Worm (Caenorhabditis elegans): ENCODE measurements around the gene cdd-1.

DNA sequence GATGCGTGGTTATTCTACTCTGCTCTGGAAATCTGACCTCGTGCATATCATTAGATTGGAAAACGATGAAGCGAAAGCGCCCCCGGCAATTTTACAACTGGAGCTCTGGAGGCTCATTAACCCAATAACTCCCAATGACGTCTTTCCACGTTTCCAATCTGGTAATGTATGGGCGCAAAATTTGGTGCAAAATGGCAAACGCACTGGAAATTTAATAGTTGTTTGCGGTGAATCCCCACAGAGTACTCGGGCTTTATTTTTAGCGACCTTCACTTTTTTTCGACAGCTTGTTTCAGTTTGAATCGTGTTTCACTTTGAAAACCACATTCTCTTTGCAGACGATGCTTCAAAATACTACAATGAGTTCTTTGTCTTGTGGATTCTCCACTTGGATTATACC lies 37.3 kb downstream of the cdd-1 start, which contains the start of gene C17H11.1:
- no peak for TF ChIP-seq sea-1 (GFP tag; conservative IDR thresholded peaks at IDR 0.05)
- no peak for TF ChIP-seq hmg-4 (GFP tag; optimal IDR thresholded peaks at IDR 0.05)
- TF ChIP-seq tra-4 (tag; optimal IDR thresholded peaks at IDR 0.05): no peak
